Worm (Caenorhabditis elegans): Measurements from ENCODE around the gene F47E1.4.

DNA sequence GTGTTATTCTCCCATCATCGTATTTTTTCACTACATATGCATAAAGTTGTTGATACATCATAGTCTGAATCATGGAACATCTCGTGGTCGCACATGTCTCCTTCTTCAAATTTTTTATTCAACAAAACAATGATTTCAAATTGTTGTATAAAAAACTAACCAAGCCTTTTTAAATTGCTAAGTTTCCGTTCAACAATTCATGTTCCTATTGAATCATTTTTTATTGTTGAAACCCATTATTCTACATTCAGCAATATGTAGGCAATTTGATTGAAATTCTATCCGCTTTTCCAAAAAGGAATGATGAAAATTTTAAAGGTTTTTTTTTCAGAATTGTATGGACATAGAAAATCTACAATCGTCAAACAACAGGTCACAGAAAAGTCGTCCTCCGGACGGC, 20.0 kb downstream of the F47E1.4 start, which contains the start of gene ajm-1:
- no peak for TF ChIP-seq pha-2 (tag; optimal IDR thresholded peaks at IDR 0.05)
- TF ChIP-seq dve-1 (tag; optimal IDR thresholded peaks at IDR 0.05) = no peak

Data from whole organism, late embryonic.